Worm (Caenorhabditis elegans): Measurements from ENCODE around the gene F36F12.3.

DNA sequence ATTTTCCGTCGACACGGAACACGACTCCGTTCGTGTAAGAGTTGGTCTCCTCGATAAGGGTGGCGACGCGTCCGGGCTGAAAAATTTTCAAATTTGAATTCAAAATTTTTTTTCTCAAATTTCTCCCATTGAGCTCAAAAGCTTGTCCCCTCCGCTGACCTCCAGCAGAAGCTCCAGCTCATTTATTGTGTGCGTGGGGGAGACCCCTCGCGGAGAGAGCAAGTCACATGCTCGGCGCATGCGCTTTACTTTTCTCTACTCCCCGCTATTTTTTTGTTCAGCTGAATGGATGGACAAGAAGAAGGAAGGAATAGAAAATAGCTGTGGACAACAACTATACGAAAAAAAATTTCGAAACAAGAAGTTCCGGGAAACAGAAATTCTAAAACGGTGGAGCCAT, 47.9 kb downstream of the F36F12.3 start:
- TF ChIP-seq dao-5 (tag; optimal IDR thresholded peaks at IDR 0.05) (no peak), him-1 (tag; optimal IDR thresholded peaks at IDR 0.05) (peak; percentile 86), W03F9.2 (tag; optimal IDR thresholded peaks at IDR 0.05) (no peak)

Measured in whole organism, L4/young adult.